Fruit fly (Drosophila melanogaster): ENCODE results near the gene Gem2.

Gene Gem2

DNA sequence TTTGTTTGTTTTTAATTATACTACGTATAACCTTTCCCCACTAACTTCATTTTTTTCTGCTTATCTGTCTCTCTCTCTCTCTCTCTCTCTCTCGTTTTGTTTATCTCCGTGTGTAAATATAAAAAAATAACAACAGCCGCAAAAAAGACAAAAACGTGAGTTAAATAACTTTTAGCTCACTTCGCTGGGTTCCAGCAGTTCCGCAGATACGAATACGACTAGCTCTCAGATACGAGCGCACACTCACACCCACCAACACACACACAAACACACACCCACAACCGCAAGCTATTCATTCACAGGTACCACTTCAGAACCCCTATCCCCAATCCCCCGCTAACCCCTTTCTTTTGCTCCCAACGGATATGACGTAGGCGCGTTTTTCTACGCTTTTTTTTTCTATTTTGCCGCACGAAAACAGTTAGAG is 28.0 kb downstream of the Gem2 start:
- peak; percentile 71 for TF ChIP-seq CG17801 (GFP tag; optimal IDR thresholded peaks at IDR 0.05; ENCODE audit: partially characterized antibody)

DNA sequence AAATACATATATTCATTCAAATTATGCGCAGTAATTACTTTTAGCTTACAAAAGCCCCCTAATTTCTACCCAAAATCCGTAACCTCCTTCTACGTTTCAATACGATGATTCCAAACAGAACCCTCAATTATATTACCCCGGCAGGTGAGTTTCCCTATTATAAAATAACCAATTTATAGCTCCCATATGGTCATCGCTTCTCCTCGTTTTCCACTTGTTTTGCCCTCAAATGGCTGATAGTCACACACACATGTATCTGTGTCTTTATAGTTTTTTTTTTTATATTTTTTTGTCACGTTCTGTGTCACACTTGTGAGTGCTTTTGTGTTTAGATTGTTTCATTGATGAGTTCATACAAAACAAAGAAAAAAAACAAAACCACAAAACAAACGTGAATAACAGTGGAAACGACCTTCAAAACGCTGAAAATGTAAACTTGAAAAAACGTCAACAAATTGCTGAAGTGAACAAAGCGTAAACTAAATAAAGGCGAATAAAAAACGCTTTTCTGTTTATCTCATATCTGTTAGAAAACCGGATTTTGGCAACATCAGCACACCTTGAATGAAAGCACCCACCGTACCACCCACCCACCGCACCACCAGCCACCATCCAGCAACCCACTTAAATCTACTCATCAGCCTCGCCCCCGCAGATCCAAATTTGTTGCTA is 28.9 kb downstream of the Gem2 start:
- no peak for TF ChIP-seq CG17801 (GFP tag; optimal IDR thresholded peaks at IDR 0.05; ENCODE audit: partially characterized antibody)

DNA sequence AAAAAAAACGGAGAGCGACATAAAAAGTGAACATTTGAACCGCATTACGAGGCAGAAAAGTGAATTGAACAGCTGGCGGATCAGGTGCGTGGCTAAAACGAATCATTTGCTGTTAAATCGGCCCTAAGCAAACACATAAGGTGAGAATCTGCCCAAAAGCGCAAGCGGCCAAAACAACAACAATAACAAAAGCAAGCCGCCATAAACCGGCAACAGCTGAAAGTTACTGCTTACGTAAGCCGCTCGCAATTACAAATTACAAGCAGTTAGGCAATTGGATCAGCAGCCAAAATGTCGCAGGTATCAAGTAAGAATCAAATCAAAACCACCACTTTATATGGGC is 36.8 kb downstream of the Gem2 start:
- TF ChIP-seq CG17801 (GFP tag; optimal IDR thresholded peaks at IDR 0.05; ENCODE audit: partially characterized antibody) = no peak

DNA sequence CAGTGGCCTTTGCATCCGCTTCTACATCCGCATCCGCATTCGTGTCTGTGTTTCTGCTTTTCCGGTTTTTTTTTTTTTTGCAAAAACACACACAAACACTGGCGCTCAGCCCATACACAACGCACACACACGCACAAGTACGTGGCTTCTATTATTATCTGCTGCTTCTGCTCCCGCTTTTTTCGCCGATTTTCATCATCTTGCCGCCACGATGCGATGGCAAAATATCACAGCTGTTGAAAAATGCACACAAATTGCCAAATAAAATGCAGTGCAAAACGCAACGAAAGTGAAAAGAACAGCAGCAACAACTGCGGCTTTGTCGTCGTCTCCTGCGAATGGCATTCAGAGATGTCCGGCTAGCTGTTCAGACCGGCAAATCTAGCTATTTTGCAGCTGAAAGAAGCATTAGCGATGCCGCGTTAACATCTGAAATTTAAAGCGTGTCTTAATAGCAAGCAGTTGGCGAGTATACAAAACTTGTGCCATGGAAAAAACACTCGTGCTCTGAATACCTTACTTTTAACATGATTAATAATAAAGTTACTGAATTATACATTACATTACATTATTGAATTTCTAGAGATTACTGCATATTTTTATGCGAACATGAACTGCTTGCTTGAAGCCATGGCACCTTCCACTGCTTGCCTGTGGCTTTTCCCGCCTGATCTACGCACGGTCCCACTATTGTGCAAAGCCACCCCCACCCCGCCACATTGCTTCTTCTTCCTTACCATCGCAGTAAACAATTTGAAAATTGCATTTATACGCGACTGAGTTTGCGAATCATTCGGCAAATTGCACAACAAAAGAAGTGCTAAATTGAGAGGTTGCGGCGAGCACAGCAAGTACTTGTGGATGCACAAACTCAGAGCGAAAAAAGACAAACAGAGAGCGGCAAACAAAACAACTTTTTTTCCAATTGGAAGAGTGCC is 37.4 kb downstream of the Gem2 start, which contains the start of the genes Ugt316A1 and Sfxn2:
Gene Ugt316A1 (minus strand): TSS at position 345 of the 938 bp plus-strand sequence.
Gene Sfxn2 (plus strand): TSS at position 694 of the 938 bp plus-strand sequence.
- TF ChIP-seq CG17801 (GFP tag; optimal IDR thresholded peaks at IDR 0.05; ENCODE audit: partially characterized antibody) = peak; percentile 42

DNA sequence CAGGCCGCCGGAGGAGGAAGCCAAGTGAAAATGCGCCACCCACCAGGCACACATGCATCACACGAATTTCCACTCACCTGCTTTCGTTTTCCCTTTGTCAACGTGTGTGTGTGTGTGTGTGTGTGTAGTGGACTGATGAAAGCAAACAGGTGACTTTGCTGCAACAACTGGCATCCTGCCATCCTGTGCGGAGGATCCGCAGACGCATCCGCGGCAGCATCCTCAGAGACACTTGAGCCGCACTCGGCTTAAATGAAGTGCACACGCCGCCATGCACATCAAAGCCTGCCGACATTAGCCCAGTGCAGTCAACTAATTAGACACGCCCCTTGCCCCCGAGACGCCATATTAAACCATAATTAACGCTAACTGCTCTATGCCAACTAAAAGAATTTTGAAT is 41.3 kb downstream of the Gem2 start:
- no peak for TF ChIP-seq CG17801 (GFP tag; optimal IDR thresholded peaks at IDR 0.05; ENCODE audit: partially characterized antibody)

DNA sequence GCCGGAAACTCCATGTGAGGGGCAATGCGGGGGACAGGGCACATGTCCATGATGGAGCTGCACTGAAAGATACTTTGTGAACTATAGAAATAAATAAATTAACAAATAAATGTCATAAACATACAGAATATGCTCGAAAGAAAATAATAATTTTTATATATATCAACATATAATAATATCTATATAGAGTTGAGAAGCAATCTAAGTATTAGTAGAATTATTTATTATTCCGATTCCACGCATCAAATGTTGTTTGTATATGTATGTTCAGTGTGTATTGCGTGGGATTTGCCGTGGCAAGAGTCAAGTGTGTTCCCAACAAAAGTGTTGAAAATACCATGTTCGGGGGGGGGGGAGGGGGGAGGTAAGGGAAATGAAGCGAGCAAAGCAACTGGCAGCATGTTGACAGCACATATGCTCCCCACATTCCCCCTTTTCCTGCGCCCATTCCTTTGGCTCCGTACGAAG is 43.3 kb downstream of the Gem2 start:
- no peak for TF ChIP-seq CG17801 (GFP tag; optimal IDR thresholded peaks at IDR 0.05; ENCODE audit: partially characterized antibody)

DNA sequence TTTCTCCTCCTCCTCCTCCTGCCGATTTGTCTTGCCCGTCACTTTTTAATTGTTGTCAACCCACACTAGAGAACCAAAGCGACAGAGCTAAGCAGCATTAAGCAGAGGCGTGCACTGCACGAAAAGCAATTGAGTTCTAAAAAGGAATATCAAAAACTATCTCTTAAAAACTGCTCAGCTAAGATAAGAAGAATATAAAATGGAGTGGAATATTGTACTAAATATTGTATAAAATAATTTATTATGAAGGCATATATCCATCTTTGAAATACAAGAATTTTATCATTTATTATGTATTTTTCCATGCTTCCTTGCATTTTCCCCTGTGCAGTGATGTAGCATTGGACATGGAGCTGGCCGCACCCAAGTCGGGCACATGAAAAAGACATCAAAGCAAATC is 45.1 kb downstream of the Gem2 start:
- no peak for TF ChIP-seq CG17801 (GFP tag; optimal IDR thresholded peaks at IDR 0.05; ENCODE audit: partially characterized antibody)

DNA sequence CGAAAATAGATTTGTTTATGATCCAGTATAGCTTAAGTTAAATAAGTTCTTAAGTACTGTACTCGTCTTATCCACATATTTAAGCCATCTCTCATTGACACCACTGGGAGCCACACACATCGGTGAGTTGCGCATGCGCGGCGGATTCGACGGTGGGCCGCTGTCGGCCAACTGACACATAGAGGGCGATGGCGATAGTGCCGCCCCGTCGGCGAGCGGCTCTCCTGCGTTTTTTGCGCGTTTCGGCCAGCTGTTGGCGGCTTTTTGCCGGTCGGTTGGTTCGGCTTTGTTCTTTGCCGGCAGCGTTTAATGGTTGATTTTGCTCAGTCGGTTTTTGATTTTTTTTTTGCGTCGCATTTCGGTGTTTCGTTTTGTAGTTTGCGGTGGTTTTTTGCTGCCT is 45.9 kb downstream of the Gem2 start:
- no peak for TF ChIP-seq CG17801 (GFP tag; optimal IDR thresholded peaks at IDR 0.05; ENCODE audit: partially characterized antibody)

DNA sequence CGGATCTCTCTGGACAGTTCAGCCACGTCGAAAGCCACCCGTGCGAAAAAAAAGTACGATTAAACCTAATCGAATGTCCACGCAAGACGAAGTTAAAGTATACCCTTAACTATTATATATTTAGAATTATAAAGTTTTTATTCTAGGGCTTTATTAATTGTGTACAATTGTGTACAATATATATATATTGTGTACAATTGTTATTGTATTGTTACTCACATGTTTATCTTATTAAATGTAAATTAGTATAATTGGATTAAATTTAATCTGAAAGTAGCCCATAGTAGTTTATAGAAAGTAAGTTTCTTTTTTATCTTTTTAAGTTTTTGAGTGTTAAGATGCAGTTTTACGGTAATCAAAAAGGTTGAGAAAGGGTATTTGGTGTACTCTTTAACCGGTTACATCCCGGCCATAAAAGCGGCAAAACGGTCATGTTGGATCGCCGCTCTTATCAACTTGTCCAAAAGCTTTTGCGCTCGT is 46.8 kb downstream of the Gem2 start, which contains the start of gene CG43407:
Gene CG43407 (minus strand): TSS at position 51 of the 480 bp plus-strand sequence.
- TF ChIP-seq CG17801 (GFP tag; optimal IDR thresholded peaks at IDR 0.05; ENCODE audit: partially characterized antibody) = no peak

DNA sequence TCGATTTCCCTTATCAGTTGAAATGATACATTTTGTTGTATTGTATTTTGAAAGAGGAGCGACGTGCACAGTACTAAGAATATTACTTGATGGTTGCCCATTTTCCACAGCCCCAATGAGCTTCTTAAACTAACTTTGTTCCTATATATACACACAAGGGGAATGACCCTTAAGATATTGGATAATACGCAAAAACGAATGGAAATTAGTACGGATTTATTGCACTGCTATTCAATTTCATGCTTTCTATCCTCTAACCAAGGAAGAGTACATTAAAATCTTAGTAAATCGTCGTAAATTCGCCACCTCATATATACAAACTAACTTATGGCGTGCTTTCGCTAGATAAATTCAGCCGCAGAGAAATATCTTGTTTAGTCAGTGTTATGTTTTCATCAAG is 48.2 kb downstream of the Gem2 start, which contains the start of gene Acp76A:
Gene Acp76A (minus strand): TSS at position 101 of the 400 bp plus-strand sequence.
- no peak for TF ChIP-seq CG17801 (GFP tag; optimal IDR thresholded peaks at IDR 0.05; ENCODE audit: partially characterized antibody)

DNA sequence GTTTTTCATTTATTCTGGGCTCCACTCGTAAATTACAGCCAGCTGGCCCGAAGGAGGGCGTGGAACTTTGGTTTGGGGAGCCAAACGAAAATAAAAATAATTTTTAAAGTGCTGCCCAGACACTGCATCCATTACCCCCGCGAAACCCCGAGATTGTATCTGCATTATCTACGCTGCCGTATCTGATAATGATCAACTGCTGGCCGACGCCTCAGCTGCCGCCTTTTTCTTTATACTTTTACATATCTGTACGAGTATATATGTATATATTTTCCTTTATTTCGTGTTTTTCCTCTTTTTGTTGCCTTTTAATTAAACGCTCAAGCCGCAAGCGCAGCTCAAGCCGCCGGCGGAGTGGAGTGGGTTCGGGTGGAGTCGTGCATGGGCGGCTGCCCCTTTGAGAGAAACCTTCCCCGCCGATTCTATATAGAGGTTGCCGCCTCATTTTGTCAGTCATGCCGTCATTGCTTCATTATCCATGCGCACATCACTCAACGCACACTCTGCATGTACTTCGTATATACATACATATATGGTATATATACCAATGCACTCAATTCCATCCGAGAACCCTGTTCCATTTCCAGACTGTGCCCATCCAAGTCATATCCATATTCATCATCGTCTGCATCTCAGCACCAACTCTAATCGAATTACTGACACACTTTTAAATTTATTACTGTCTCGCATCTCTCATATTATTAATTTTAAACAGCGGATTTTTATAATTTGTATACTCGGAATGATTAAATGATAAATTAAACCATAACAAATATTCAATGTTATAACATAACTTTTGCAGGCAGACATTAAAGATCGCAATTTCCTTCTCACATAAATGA is 50.3 kb downstream of the Gem2 start:
- TF ChIP-seq CG17801 (GFP tag; optimal IDR thresholded peaks at IDR 0.05; ENCODE audit: partially characterized antibody) = no peak

Measured in ovary, adult (tissue).